Fruit fly (Drosophila melanogaster) whole organism, pupa: ENCODE measurements around the gene CG14931.

Experiments
- CG10348 ChIP-seq: fragments of 200-800 bp; sonication (Bioruptor generic); IDR thresholded peaks from 2 replicates; pipeline ENCODE4 v1.3.6; 2022; ENCODE audit warnings: missing biosample characterization, missing genetic modification characterization
- CG12605 ChIP-seq: fragments of 200-800 bp; sonication (Bioruptor generic); IDR thresholded peaks from 2 replicates; pipeline ENCODE4 v1.3.6; 2022; ENCODE audit warnings: missing biosample characterization, missing genetic modification characterization
- CG13204 ChIP-seq: fragments of 200-800 bp; sonication (Bioruptor generic); optimal IDR thresholded peaks from 2 replicates; lab custom pipeline; 2018; ENCODE audit warnings: missing biosample characterization, mild to moderate bottlenecking, missing genetic modification characterization, moderate library complexity
- CG14655 ChIP-seq: fragments of 200-800 bp; sonication (Bioruptor generic); optimal IDR thresholded peaks from 3 replicates; lab custom pipeline; 2017; ENCODE audit warnings: mild to moderate bottlenecking, missing biosample characterization, missing genetic modification reagents, missing genetic modification characterization
- CG15710 ChIP-seq: fragments of 200-800 bp; sonication (Bioruptor generic); optimal IDR thresholded peaks from 2 replicates; lab custom pipeline; 2018; ENCODE audit warnings: missing biosample characterization, mild to moderate bottlenecking, missing genetic modification characterization, moderate library complexity
- CG17806 ChIP-seq: fragments of 200-800 bp; sonication (Bioruptor generic); optimal IDR thresholded peaks from 2 replicates; lab custom pipeline; 2018; ENCODE audit warnings: missing biosample characterization, mild to moderate bottlenecking, missing genetic modification characterization, moderate library complexity
- CG32121 ChIP-seq: fragments of 200-800 bp; sonication (Bioruptor generic); IDR thresholded peaks from 2 replicates; pipeline ENCODE4 v1.3.6; 2022; ENCODE audit warnings: missing biosample characterization, missing genetic modification characterization
- CG34367 ChIP-seq: fragments of 200-800 bp; sonication (Bioruptor generic); optimal IDR thresholded peaks from 2 replicates; lab custom pipeline; 2018; ENCODE audit warnings: missing biosample characterization, mild to moderate bottlenecking, missing genetic modification characterization
- CG4496 ChIP-seq: fragments of 200-800 bp; sonication (Bioruptor generic); IDR thresholded peaks from 3 replicates; pipeline ENCODE4 v1.3.6; 2022; ENCODE audit warnings: missing biosample characterization, missing genetic modification characterization
- CG8159 ChIP-seq: fragments of 200-800 bp; sonication (Bioruptor generic); optimal IDR thresholded peaks from 3 replicates; lab custom pipeline; 2018; ENCODE audit warnings: missing biosample characterization, mild to moderate bottlenecking, missing genetic modification characterization, moderate library complexity
- CG8301 ChIP-seq: fragments of 200-800 bp; sonication (Bioruptor generic); optimal IDR thresholded peaks from 2 replicates; lab custom pipeline; 2018; ENCODE audit warnings: missing biosample characterization, mild to moderate bottlenecking, missing genetic modification characterization
- CG9948 ChIP-seq: fragments of 200-800 bp; sonication (Bioruptor generic); optimal IDR thresholded peaks from 2 replicates; lab custom pipeline; 2018; ENCODE audit warnings: missing biosample characterization, mild to moderate bottlenecking, missing genetic modification characterization, moderate library complexity
- D1 ChIP-seq: fragments of 200-800 bp; sonication (Bioruptor generic); optimal IDR thresholded peaks from 2 replicates; lab custom pipeline; 2018; ENCODE audit warnings: missing biosample characterization, mild to moderate bottlenecking, missing genetic modification characterization, moderate library complexity
- EcR ChIP-seq: fragments of 200-800 bp; sonication (Bioruptor generic); optimal IDR thresholded peaks from 3 replicates; lab custom pipeline; 2019; ENCODE audit warnings: missing biosample characterization, missing genetic modification characterization, mild to moderate bottlenecking, moderate library complexity, missing genetic modification reagents
- Ets98B ChIP-seq: fragments of 200-800 bp; sonication (Bioruptor generic); IDR thresholded peaks from 2 replicates; pipeline ENCODE4 v1.3.6; 2022; ENCODE audit warnings: missing biosample characterization, missing genetic modification characterization
- Pif1A ChIP-seq: fragments of 200-800 bp; sonication (Bioruptor generic); optimal IDR thresholded peaks from 3 replicates; lab custom pipeline; 2016; ENCODE audit warnings: missing biosample characterization, missing genetic modification characterization
- Pif1B ChIP-seq: fragments of 200-800 bp; sonication (Bioruptor generic); optimal IDR thresholded peaks from 3 replicates; lab custom pipeline; 2016; ENCODE audit warnings: missing biosample characterization, missing genetic modification characterization
- Snoo ChIP-seq: fragments of 200-800 bp; sonication (Bioruptor generic); optimal IDR thresholded peaks from 3 replicates; lab custom pipeline; 2017; ENCODE audit warnings: missing biosample characterization, mild to moderate bottlenecking, missing genetic modification characterization, inconsistent platforms
- fd96Ca ChIP-seq: fragments of 200-800 bp; sonication (Bioruptor generic); IDR thresholded peaks from 3 replicates; pipeline ENCODE4 v1.3.6; 2022; ENCODE audit warnings: missing biosample characterization, missing genetic modification characterization
- gl ChIP-seq: fragments of 200-800 bp; sonication (Bioruptor generic); optimal IDR thresholded peaks from 2 replicates; lab custom pipeline; 2018; ENCODE audit warnings: missing biosample characterization, mild to moderate bottlenecking, missing genetic modification characterization
- rn ChIP-seq: fragments of 200-800 bp; sonication (Bioruptor generic); IDR thresholded peaks from 2 replicates; pipeline ENCODE4 v1.3.6; 2022; ENCODE audit warnings: missing biosample characterization, missing genetic modification characterization

Gene CG14931

dm6 chr2L:11806022-11806700, 18.0 kb downstream of the CG14931 start:
- TF ChIP-seq CG12605 (peak; percentile 47; the same call in 1 of the 2 replicates), Snoo (tag; lab: Kevin White, UChicago) (no peak), CG14655 (GFP tag; lab: Kevin White, UChicago) (no peak), D1 (no peak), fd96Ca (0 out of 3 replicates have a peak, but pooled peaks have one; percentile 46), gl (tag; lab: Kevin White, UChicago) (no peak), Ets98B (GFP tag; lab: Robert Waterston, UW) (no peak), CG15710 (tag; lab: Kevin White, UChicago) (no peak), CG17806 (tag; lab: Kevin White, UChicago) (no peak), CG9948 (tag; lab: Kevin White, UChicago) (no peak), CG8159 (no peak), Pif1A (GFP tag; lab: Kevin White, UChicago) (no peak), EcR (peak; percentile 24), rn (GFP tag; lab: Robert Waterston, UW) (no peak), CG13204 (no peak), CG10348 (GFP tag; lab: Robert Waterston, UW) (no peak), CG8301 (tag; lab: Kevin White, UChicago) (no peak), CG34367 (tag; lab: Kevin White, UChicago) (no peak), CG4496 (GFP tag; lab: Robert Waterston, UW) (peak; percentile 54; the same call in 1 of the 3 replicates), Pif1B (GFP tag; lab: Kevin White, UChicago) (no peak)
- TF ChIP-seq, all 21 proteins: peak for 4

- TF ChIP-seq CG9948 (tag; lab: Kevin White, UChicago) (peak; percentile 63), CG17806 (tag; lab: Kevin White, UChicago) (peak; percentile 62), Pif1A (GFP tag; lab: Kevin White, UChicago) (peak; percentile 73), rn (GFP tag; lab: Robert Waterston, UW) (peak; percentile 61), D1 (no peak), Snoo (tag; lab: Kevin White, UChicago) (peak; percentile 74), CG15710 (tag; lab: Kevin White, UChicago) (peak; percentile 76), CG10348 (GFP tag; lab: Robert Waterston, UW) (no peak), CG12605 (peak; percentile 87), Pif1B (GFP tag; lab: Kevin White, UChicago) (peak; percentile 80), CG13204 (peak; percentile 93), CG4496 (GFP tag; lab: Robert Waterston, UW) (peak; percentile 92), CG32121 (GFP tag; lab: Robert Waterston, UW) (peak; percentile 89), CG8301 (tag; lab: Kevin White, UChicago) (peak; percentile 76), CG8159 (peak; percentile 72), gl (tag; lab: Kevin White, UChicago) (peak; percentile 91), Ets98B (GFP tag; lab: Robert Waterston, UW) (peak; percentile 83), CG14655 (GFP tag; lab: Kevin White, UChicago) (peak; percentile 83), fd96Ca (peak; percentile 83), EcR (peak; percentile 82), CG34367 (tag; lab: Kevin White, UChicago) (peak; percentile 78)
Observed at dm6 chr2L:11806701-11807674, 18.9 kb downstream of the CG14931 start.

- TF ChIP-seq CG8159 (no peak), Snoo (tag; lab: Kevin White, UChicago) (peak; percentile 5), CG8301 (tag; lab: Kevin White, UChicago) (no peak), CG14655 (GFP tag; lab: Kevin White, UChicago) (peak; percentile 12), CG9948 (tag; lab: Kevin White, UChicago) (no peak), CG13204 (peak; percentile 75), CG15710 (tag; lab: Kevin White, UChicago) (no peak), CG32121 (GFP tag; lab: Robert Waterston, UW) (peak; percentile 70), CG12605 (peak; percentile 50), EcR (peak; percentile 71), gl (tag; lab: Kevin White, UChicago) (no peak), CG34367 (tag; lab: Kevin White, UChicago) (no peak), D1 (no peak), rn (GFP tag; lab: Robert Waterston, UW) (no peak), Ets98B (GFP tag; lab: Robert Waterston, UW) (peak; percentile 25), CG4496 (GFP tag; lab: Robert Waterston, UW) (peak; percentile 51; the same call in 1 of the 3 replicates), fd96Ca (peak; percentile 60; the same call in 1 of the 3 replicates), CG10348 (GFP tag; lab: Robert Waterston, UW) (no peak), Pif1A (GFP tag; lab: Kevin White, UChicago) (no peak), Pif1B (GFP tag; lab: Kevin White, UChicago) (peak; percentile 44), CG17806 (tag; lab: Kevin White, UChicago) (peak; percentile 9)
Observed at dm6 chr2L:11807697-11808226, 19.6 kb downstream of the CG14931 start.

- TF ChIP-seq CG12605, result no peak
- no peak for TF ChIP-seq CG14655 (GFP tag; lab: Kevin White, UChicago)
- TF ChIP-seq CG34367 (tag; lab: Kevin White, UChicago), result no peak
- TF ChIP-seq D1, result no peak
Observed at dm6 chr2L:11808327-11808701, 20.2 kb downstream of the CG14931 start.
